Worm (Caenorhabditis elegans): ENCODE results near the gene C44H9.7.

DNA sequence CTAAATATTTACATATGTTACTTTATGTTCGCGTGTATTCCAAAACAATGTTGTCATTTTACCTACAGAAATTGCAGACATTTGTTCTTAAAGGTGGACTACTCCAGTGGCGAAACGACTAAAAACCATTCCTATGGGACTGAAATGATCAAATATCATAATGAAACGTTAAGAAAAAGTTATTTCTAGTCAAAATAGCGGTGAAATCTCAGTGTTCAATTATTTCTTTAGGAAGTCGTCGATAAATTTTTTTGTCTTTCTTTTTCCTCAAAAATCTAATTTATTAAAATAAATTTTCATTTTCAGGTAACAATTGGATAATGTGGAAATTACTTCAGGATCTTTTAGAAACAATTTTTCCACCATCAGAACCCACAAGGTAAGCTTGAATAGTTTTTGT, 19.3 kb downstream of the C44H9.7 start, which contains the start of gene C44H9.4:
- TF ChIP-seq F13C5.2 (tag; optimal IDR thresholded peaks at IDR 0.05): no peak
- no peak for TF ChIP-seq ceh-13 (GFP tag; optimal IDR thresholded peaks at IDR 0.05)
- no peak for TF ChIP-seq ama-1 (optimal IDR thresholded peaks at IDR 0.05)
- TF ChIP-seq flt-1 (GFP tag; IDR thresholded peaks at IDR 0.05): no peak

Measured in whole organism, early embryonic.